Fruit fly (Drosophila melanogaster): ENCODE measurements around the gene CG11912.

CG11912 gene

DNA sequence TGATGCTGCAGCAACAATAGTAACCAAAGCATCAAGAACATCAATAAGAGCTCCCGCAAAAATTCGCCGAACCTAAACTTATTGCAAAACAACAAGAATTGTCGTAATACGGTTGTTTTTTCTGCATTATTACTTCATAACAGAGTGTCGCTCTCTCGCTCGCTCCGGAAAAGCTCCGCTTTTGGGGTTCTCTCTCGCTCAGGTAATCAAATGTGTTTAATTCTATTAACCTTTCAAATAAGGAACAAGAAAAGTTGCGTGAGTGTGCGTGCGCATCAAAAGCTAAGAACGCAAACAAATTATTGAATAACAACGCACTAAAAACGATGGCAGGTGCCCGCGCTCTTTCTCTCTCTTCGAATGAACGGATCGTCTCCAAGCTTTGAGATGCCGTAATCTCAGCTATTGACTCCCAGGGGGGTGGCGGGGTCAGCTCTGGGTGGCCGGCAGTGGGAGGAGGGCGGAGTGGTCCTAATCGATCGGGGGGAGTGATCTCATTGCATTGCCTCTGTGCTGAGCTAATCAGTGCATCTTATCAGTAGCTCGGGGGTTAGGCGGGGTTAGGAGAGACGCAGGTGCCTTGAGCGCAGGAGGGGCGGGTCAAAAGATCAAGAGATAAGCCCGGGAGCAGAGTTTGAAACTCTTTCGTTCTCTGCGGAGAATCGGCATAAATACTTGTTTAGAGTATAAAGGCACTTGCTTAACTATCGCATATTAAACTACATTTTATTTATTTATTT is 12.7 kb downstream of the CG11912 start:
- no peak for TF ChIP-seq noc (tag; optimal IDR thresholded peaks at IDR 0.05)

DNA sequence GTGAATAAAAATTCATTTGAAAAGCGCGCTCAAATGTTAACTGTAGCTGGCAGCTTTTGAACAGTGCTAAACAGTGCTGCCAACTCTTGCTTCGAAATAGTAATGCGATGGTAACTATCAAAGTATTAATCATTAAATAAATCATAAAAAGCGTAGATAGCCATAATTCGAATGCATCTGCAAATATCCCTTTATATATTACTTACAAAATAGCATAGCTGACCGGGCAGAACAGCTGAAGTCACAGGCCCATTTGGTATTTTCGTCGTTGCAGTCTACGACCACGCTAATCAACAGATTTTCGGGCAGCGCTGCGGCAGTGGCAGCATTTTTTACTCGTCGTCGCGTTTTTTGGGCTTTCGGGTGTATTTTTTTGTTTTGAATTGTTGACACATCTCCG is 13.4 kb downstream of the CG11912 start, which contains the start of gene Plc21C:
Plc21C (plus strand) TSS at position 290 of the 400 bp plus-strand sequence.
- TF ChIP-seq noc (tag; optimal IDR thresholded peaks at IDR 0.05), result peak; percentile 24

DNA sequence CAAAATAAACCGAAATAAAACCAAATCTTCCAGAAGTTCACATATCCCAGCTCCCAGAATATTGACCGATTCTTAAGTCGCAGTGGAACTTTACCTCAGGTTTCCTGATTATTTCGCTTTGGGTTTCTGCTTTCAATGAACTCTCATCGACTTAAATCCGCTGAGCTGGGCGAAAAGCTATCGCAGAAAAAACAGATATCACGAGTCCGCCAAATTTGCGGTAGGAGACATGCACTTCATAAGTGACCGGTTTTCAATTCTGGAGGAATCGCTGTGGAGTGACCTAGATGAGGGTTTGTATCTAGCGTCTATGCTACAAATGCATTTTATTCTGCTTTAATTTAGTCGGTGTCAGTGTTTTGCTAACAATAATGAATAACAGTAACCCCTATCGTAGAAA is 13.9 kb downstream of the CG11912 start:
- no peak for TF ChIP-seq noc (tag; optimal IDR thresholded peaks at IDR 0.05)

- TF ChIP-seq noc (tag; optimal IDR thresholded peaks at IDR 0.05), result no peak
Measured at dm6 chr2L:303306-303962, 15.6 kb downstream of the CG11912 start.

DNA sequence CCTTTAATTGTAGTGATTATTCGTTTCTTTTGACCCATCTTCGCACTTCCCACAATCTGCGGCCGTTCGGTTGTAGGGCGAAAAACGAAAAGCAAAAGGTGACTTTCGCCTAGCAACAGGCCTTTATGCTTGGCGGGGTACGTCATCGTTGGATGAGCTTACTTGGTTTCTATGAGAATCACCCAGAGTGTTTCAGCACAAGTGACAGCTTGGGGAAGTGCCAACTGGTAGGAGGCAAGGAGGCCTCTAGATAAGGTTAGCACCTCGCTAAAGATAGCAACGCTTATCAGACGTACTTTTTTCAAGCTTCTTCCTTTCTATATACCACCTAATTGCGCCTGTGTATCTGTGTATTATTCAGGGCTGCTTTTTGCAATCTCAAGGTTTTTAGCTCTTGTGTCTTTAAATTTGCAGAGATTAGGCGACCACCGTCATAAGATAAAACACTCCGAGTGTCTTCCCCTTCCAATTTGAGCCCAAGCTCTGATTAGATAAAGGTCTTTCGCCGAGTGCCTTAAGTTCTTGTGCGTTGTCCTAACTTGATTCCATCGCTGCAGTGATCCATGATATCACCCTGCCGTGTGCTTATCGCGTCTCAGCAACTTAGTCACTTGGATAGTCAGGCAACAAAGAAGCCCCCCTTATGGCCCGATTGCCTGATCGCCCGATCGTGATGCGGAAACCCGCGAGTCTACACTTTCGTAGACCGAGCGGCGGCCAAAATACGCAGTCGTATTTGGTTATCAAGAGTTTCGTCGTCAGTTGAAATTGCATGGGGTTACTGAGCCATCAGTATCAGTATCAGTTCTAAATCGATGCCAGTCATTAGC is 18.0 kb downstream of the CG11912 start:
- TF ChIP-seq noc (tag; optimal IDR thresholded peaks at IDR 0.05), result peak; percentile 66

- TF ChIP-seq noc (tag; optimal IDR thresholded peaks at IDR 0.05), result no peak
Measured at dm6 chr2L:300006-300405, 19.1 kb downstream of the CG11912 start.

DNA sequence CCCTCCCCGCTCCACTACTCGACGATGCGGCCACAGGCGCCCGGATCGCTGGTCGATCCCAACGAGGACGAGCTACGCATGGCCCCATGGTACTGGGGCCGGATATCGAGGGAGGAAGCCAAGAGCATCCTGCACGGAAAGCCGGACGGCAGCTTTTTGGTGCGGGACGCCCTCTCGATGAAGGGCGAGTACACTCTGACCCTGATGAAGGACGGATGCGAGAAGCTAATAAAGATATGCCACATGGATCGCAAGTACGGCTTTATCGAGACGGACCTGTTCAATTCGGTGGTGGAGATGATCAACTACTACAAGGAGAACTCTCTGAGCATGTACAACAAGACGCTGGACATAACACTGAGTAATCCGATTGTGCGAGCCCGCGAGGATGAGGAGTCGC is 20.0 kb downstream of the CG11912 start:
- no peak for TF ChIP-seq noc (tag; optimal IDR thresholded peaks at IDR 0.05)

- TF ChIP-seq noc (tag; optimal IDR thresholded peaks at IDR 0.05), result no peak
Measured at dm6 chr2L:298285-298644, 20.8 kb downstream of the CG11912 start.

DNA sequence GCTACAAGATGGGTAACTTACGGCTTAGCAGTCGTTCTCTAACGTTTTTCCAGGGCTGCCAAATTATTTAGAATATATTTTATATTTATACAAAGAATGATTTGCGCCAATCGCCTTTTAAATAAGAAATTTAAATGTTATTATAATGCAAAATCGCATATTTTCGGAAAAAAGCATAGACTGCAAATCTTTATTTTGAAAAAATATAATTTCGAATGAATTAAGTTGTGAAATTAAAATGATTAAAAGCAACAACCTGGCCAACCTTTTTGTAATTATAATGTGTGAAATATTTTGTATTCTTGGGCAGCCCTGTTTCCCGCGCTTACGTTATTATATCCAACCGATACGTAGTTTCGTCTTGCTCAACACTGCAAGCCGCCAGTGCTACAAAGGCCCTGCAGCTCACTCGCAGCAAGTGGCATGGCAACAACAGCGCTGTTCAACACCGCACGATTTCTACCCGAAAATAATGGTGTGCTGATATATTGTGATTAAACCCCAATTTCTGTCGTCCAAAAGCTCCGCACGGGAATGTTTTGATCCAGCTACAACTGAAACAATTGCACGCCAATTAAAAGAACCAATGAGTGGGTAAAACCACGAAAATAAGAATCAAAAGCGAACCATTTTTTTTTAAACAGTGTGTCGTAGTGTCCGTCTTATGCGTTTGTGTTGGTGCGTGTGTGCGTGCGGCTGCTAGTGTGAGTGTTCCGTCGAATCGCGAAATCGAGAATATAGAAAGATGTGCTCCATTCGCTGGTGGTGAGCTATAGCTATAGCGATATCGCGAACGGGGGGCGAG is 21.4 kb downstream of the CG11912 start, which contains the start of gene Pi3K21B:
Pi3K21B (plus strand) TSS at position 401 of the 805 bp plus-strand sequence.
- peak; percentile 90 for TF ChIP-seq noc (tag; optimal IDR thresholded peaks at IDR 0.05)

DNA sequence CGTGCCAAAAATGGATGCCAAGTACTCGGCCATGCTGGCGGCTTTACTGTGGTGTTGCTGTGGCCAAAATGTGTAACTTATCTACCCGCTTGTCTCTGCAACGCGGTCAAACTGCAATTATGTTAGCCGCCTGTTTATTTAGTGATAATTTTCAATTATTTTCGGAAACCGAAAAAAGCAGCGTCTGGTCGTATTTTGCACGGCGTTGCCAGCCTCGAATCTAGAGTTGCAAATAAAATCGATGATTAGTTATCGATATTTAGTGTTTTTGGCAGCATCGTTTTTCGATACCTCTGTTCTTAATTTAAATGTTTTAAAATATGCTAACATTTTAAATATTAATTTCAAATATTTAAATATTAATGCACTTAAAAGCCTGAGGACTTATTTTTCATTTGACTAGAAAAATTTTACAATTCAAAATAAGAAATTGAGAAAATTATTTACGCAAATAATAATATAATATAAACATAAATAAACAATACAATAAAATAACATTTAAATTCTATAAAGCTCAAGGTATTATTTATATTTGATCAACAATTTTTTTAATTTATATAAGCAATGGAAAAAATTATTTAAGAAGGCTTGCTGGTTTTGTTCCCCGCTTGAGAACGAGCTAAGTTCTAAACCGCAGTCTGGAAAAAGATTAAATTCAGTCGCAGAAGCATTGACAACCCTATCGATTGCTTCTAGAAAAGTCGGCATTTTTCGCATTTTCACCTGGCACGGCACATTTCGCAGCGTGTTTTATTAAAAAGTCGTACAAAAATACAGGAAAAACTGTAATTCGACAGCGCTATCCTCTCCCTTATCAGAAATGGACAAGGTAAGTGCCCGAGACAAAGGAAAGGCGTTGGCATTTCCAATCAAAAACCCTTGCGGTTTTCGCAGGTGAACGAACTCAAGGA is 24.4 kb downstream of the CG11912 start, which contains the start of the genes U2af38 and Stip1:
U2af38 (minus strand) TSS at position 230 of the 911 bp plus-strand sequence.
Stip1 (plus strand) TSS at position 671 of the 911 bp plus-strand sequence.
- no peak for TF ChIP-seq noc (tag; optimal IDR thresholded peaks at IDR 0.05)

DNA sequence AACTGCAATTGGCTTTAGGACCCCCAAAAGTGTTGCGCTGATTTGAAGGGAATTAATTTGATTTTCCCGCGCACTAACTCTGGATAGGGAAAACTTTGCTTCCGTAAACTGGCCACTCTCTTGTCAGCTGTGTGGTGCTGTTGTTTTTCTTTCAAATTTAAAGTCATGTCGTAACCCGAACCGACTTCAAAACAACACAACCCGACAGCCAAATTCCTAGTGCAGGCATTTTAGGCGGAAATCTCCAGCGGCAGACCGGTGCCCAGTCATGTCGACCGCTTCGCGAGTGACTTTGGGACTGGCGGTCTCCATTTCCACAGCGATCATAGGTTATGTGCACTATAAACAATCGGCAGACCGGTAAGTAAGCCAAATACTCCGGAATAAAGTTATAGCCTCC is 26.8 kb downstream of the CG11912 start, which contains the start of gene CG11562:
CG11562 (plus strand) TSS at position 119 of the 400 bp plus-strand sequence.
- TF ChIP-seq noc (tag; optimal IDR thresholded peaks at IDR 0.05), result no peak

DNA sequence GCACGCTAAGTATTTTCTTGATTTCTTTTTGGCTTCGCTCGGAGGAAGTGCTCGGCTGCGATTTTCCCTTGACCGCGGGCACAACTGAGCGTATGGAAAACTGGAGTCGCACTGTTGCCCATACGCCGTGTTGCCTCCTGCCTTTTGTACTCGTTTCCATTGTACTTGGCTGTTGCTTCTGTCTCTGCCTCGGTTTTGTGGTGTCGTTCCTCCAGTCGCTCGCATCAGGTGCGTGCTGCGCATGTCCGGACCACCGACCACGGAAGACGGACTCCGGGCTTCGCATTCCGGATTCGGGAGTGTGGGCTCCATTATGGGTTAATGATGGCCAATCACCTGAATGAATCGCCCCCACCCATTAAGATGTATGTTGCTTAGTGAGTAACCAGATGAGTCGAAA is 27.4 kb downstream of the CG11912 start, which contains the start of gene CG3625:
CG3625 (minus strand) TSS at position 139 of the 400 bp plus-strand sequence.
- TF ChIP-seq noc (tag; optimal IDR thresholded peaks at IDR 0.05), result no peak

dm6 chr2L:290949-291348 is 28.1 kb downstream of the CG11912 start:
- no peak for TF ChIP-seq noc (tag; optimal IDR thresholded peaks at IDR 0.05)

DNA sequence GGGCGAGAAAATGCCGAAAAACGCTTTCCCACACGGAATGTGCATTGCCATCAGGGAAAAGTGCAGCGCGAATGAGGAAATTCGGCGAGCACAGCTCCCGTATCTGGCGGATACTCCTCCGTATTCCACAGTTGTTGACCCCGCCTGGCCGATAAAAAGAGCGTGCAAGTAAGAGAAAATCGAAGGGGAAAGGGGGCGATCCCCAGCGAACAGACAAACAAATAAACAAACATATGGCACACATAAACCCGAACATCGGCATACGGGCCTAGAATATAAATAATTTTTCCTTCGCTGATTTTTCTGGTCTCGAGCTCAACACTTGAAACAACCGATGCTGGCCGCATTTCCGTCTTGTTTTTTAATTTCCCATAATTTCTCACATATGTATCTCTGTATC is 28.7 kb downstream of the CG11912 start:
- TF ChIP-seq noc (tag; optimal IDR thresholded peaks at IDR 0.05), result no peak
